Fruit fly (Drosophila melanogaster) whole organism, adult: ENCODE data around the gene TfIIFbeta.

Experiments used
- CG11617 ChIP-seq: fragments of 200-800 bp; sonication (Bioruptor generic); optimal IDR thresholded peaks from 2 replicates; lab custom pipeline; 2017; ENCODE audit warnings: mild to moderate bottlenecking, missing biosample characterization, missing genetic modification reagents, missing genetic modification characterization
- CG12768 ChIP-seq: fragments of 200-800 bp; sonication (Bioruptor generic); optimal IDR thresholded peaks from 2 replicates; lab custom pipeline; 2017; ENCODE audit warnings: missing biosample characterization, missing genetic modification characterization, mild to moderate bottlenecking, moderate library complexity, missing genetic modification reagents
- CG14711 ChIP-seq: fragments of 200-800 bp; sonication (Bioruptor generic); optimal IDR thresholded peaks from 2 replicates; lab custom pipeline; 2018; ENCODE audit warnings: missing biosample characterization, mild to moderate bottlenecking, missing genetic modification characterization, moderate library complexity
- CG1620 ChIP-seq: fragments of 200-800 bp; sonication (Bioruptor generic); optimal IDR thresholded peaks from 2 replicates; lab custom pipeline; 2016; ENCODE audit warnings: missing biosample characterization, missing genetic modification characterization
- CG33017 ChIP-seq: fragments of 200-800 bp; sonication (Bioruptor generic); optimal IDR thresholded peaks from 2 replicates; lab custom pipeline; 2018; ENCODE audit warnings: missing biosample characterization, mild to moderate bottlenecking, missing genetic modification characterization, moderate library complexity
- CG5204 ChIP-seq: fragments of 200-800 bp; sonication (Bioruptor generic); optimal IDR thresholded peaks from 2 replicates; lab custom pipeline; 2016; ENCODE audit warnings: missing biosample characterization, missing genetic modification characterization
- CG7045 ChIP-seq: fragments of 200-800 bp; sonication (Bioruptor generic); optimal IDR thresholded peaks from 2 replicates; lab custom pipeline; 2017; ENCODE audit warnings: missing biosample characterization, mild to moderate bottlenecking, missing genetic modification characterization
- CG7101 ChIP-seq: fragments of 200-800 bp; sonication (Bioruptor generic); optimal IDR thresholded peaks from 2 replicates; lab custom pipeline; 2018; ENCODE audit warnings: missing biosample characterization, mild to moderate bottlenecking, missing genetic modification characterization, moderate library complexity
- Clk ChIP-seq: fragments of 200-800 bp; sonication (Bioruptor generic); optimal IDR thresholded peaks from 2 replicates; lab custom pipeline; 2017; ENCODE audit warnings: missing biosample characterization, missing genetic modification characterization
- Crg-1 ChIP-seq: fragments of 200-800 bp; sonication (Bioruptor generic); optimal IDR thresholded peaks from 2 replicates; lab custom pipeline; 2016; ENCODE audit warnings: missing biosample characterization, missing genetic modification characterization
- Hr96 ChIP-seq: fragments of 200-800 bp; sonication (Bioruptor generic); optimal IDR thresholded peaks from 2 replicates; lab custom pipeline; 2016; ENCODE audit warnings: missing biosample characterization, missing genetic modification characterization
- Mnt ChIP-seq: fragments of 200-800 bp; sonication (Bioruptor generic); optimal IDR thresholded peaks from 2 replicates; lab custom pipeline; 2016; ENCODE audit warnings: missing biosample characterization, mild to moderate bottlenecking, missing genetic modification characterization
- bab1 ChIP-seq: fragments of 200-800 bp; sonication (Bioruptor generic); optimal IDR thresholded peaks from 3 replicates; lab custom pipeline; 2019; ENCODE audit warnings: missing biosample characterization, mild to moderate bottlenecking, missing genetic modification characterization, moderate library complexity
- cic ChIP-seq: fragments of 200-800 bp; sonication (Bioruptor generic); optimal IDR thresholded peaks from 2 replicates; lab custom pipeline; 2017; ENCODE audit warnings: missing biosample characterization, mild to moderate bottlenecking, missing genetic modification characterization, moderate library complexity
- cnc ChIP-seq, 2 experiments: fragments of >200 bp; optimal IDR thresholded peaks; 2 replicates each; lab custom pipeline; 2017
- kay ChIP-seq: fragments of 200-800 bp; sonication (Bioruptor generic); peaks from one replicate; lab custom pipeline; 2016; ENCODE audit warnings: missing biosample characterization, missing genetic modification characterization, borderline replicate concordance
- ovo ChIP-seq: fragments of 200-800 bp; sonication (Bioruptor generic); optimal IDR thresholded peaks from 2 replicates; lab custom pipeline; 2016; ENCODE audit warnings: missing biosample characterization, missing genetic modification characterization
- pad ChIP-seq: fragments of 200-800 bp; sonication (Bioruptor generic); optimal IDR thresholded peaks from 3 replicates; lab custom pipeline; 2017; ENCODE audit warnings: missing biosample characterization, missing genetic modification characterization, mild to moderate bottlenecking, moderate library complexity, missing genetic modification reagents
- tj ChIP-seq: fragments of 200-800 bp; sonication (Bioruptor generic); optimal IDR thresholded peaks from 3 replicates; lab custom pipeline; 2017; ENCODE audit warnings: missing biosample characterization, mild to moderate bottlenecking, missing genetic modification characterization, moderate library complexity
- toe ChIP-seq: fragments of 200-800 bp; sonication (Bioruptor generic); optimal IDR thresholded peaks from 2 replicates; lab custom pipeline; 2016; ENCODE audit warnings: missing biosample characterization, missing genetic modification characterization

TfIIFbeta gene

dm6 chr3R:10747650-10748049 lies 20.0 kb downstream of the TfIIFbeta start:
- no peak for TF ChIP-seq kay

- TF ChIP-seq kay (no peak), Hr96 (GFP tag; lab: Kevin White, UChicago) (no peak), CG7045 (GFP tag; lab: Kevin White, UChicago) (no peak), CG14711 (tag; lab: Kevin White, UChicago) (no peak), toe (no peak), CG5204 (GFP tag; lab: Kevin White, UChicago) (no peak), ovo (GFP tag; lab: Kevin White, UChicago) (no peak), cnc (optimal IDR thresholded peaks at IDR 0.05; lab: Kevin White, UChicago) (no peak), bab1 (GFP tag; lab: Kevin White, UChicago) (no peak), CG12768 (GFP tag; lab: Kevin White, UChicago) (no peak), Clk (GFP tag; lab: Kevin White, UChicago) (no peak), CG11617 (GFP tag; lab: Kevin White, UChicago) (no peak), pad (no peak), CG1620 (GFP tag; lab: Kevin White, UChicago) (no peak), cic (no peak), tj (no peak), CG7101 (no peak), Crg-1 (GFP tag; lab: Kevin White, UChicago) (no peak), CG33017 (tag; lab: Kevin White, UChicago) (no peak), Mnt (GFP tag; lab: Kevin White, UChicago) (no peak)
Observed at dm6 chr3R:10735857-10736256, 31.7 kb downstream of the TfIIFbeta start, which contains the start of gene tomboy20. Gene tomboy20, minus strand, starts transcription at chr3R:10735957.

dm6 chr3R:10726714-10727113 lies 40.9 kb downstream of the TfIIFbeta start:
- TF ChIP-seq CG1620 (GFP tag; lab: Kevin White, UChicago) = no peak
